Worm (Caenorhabditis elegans): ENCODE results near the gene M02D8.3.

DNA sequence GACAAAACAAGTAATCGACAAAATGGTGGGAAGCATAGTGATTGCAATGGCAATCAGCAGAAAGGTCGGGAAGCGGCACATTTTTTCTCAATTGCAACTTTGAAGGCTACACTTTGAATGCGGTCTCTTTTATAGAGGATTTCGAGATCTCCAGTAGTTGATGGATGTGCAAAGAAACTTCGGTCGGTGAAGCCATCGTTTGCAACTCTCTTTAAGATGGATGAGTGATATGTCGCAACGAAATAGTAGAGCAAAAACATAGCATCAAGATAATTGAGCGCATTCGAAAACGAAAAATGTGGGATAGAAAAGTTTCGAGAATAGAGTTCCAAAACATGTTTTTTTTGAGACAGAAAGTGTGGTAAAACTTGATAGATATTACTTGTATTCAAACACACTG lies 9.5 kb downstream of the M02D8.3 start, which contains the start of gene EGAP4.1:
- TF ChIP-seq nhr-76 (tag; optimal IDR thresholded peaks at IDR 0.05) (no peak), snpc-4 (tag; optimal IDR thresholded peaks at IDR 0.05) (no peak), unc-62 (GFP tag; optimal IDR thresholded peaks at IDR 0.05) (no peak), ztf-11 (tag; optimal IDR thresholded peaks at IDR 0.05) (no peak), sptf-1 (tag; optimal IDR thresholded peaks at IDR 0.05) (no peak), ces-1 (GFP tag; optimal IDR thresholded peaks at IDR 0.05) (no peak), unc-39 (tag; optimal IDR thresholded peaks at IDR 0.05) (no peak), elt-3 (tag; optimal IDR thresholded peaks at IDR 0.05) (no peak), blmp-1 (tag; optimal IDR thresholded peaks at IDR 0.05) (no peak), tbx-8 (GFP tag; optimal IDR thresholded peaks at IDR 0.05) (no peak), unc-120 (tag; optimal IDR thresholded peaks at IDR 0.05; ENCODE audit: poor library complexity, severe bottlenecking) (no peak), ceh-43 (GFP tag; optimal IDR thresholded peaks at IDR 0.05) (no peak), M03D4.4 (tag; optimal IDR thresholded peaks at IDR 0.05) (no peak)
